Fruit fly (Drosophila melanogaster): ENCODE measurements around the gene Eig71Ee.
A peak's percentile ranks its signal among the peaks of the same experiment; 100 is the strongest.

Eig71Ee gene

DNA sequence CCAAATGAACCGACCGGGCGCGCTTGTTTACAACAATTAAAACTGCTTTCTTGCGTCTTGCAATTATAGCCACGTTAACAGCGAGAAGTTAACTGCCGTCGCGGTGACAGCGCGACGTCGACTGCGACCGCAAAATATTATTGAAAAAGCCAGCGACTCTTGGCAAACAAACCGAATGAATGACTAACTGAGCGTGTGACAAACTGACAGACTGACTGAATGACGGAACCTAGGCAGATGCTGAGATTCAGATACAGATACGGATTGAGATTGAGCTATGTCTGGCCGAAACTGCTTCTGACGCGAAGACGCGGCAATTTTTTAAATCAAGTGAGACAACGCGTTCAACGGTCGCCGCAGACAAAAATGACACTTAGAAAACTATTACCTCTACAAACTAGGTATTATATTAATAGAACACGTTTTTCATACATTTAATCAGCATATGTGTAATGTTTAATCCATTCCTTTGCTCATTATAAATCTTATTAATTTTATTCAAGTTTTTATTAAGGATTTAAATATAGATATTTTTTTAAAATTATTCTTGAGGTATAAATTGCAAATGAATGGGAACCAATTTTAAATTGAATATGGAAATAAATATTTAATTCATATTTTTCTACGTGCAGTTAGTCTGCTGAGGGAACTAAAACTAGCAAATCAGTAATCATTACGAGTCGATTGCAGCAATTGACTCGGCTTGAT is 21.3 kb downstream of the Eig71Ee start (continued):
- TF ChIP-seq CG7357 (GFP tag; IDR thresholded peaks at IDR 0.05) (no peak), CG8924 (tag; optimal IDR thresholded peaks at IDR 0.05) (peak; percentile 11), ftz-f1 (GFP tag; optimal IDR thresholded peaks at IDR 0.05) (no peak), CoRest (tag; optimal IDR thresholded peaks at IDR 0.05) (peak; percentile 2), grau (tag; optimal IDR thresholded peaks at IDR 0.05) (peak; percentile 34), CrebB (tag; optimal IDR thresholded peaks at IDR 0.05) (no peak), sens-2 (GFP tag; IDR thresholded peaks at IDR 0.05) (0 out of 2 replicates have a peak, but pooled peaks have one; percentile 21)

DNA sequence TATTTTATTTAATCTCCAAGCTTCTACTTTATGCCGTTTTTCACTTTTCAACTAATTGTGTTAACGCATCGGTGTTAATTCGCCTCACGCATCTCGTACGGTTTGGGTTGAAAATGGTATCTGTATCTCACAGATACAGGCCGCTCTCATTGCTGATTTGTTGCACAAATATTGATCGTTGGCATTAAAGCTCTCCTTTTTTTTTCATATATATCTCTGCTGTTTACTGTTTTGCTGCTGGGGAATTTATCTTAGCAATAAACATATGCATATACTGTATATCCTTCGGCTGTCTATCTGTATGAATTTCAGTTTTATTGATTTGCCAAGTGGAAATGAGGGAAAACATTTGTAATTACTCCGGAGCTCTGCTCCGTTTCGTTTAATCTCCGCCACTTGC is 23.2 kb downstream of the Eig71Ee start:
- TF ChIP-seq phol (tag; optimal IDR thresholded peaks at IDR 0.05) (no peak), CG6854 (GFP tag; optimal IDR thresholded peaks at IDR 0.05) (peak; percentile 2), otp (GFP tag; IDR thresholded peaks at IDR 0.05) (0 out of 3 replicates have a peak, but pooled peaks have one; percentile 13), Rfx (GFP tag; IDR thresholded peaks at IDR 0.05) (no peak), CG34376 (GFP tag; optimal IDR thresholded peaks at IDR 0.05) (peak; percentile 6), CG12071 (GFP tag; optimal IDR thresholded peaks at IDR 0.05) (peak; percentile 0), CG30431 (GFP tag; optimal IDR thresholded peaks at IDR 0.05) (no peak), CG3065 (GFP tag; optimal IDR thresholded peaks at IDR 0.05) (no peak), sob (GFP tag; IDR thresholded peaks at IDR 0.05) (no peak), ac (GFP tag; optimal IDR thresholded peaks at IDR 0.05) (no peak), scrt (GFP tag; optimal IDR thresholded peaks at IDR 0.05) (no peak), CG12744 (GFP tag; optimal IDR thresholded peaks at IDR 0.05) (no peak), CG9797 (GFP tag; optimal IDR thresholded peaks at IDR 0.05) (no peak), Deaf1 (tag; optimal IDR thresholded peaks at IDR 0.05) (no peak), CG5180 (GFP tag; optimal IDR thresholded peaks at IDR 0.05) (peak; percentile 10), caup (GFP tag; optimal IDR thresholded peaks at IDR 0.05; ENCODE audit: severe bottlenecking) (peak; percentile 48), lab (GFP tag; optimal IDR thresholded peaks at IDR 0.05) (peak; percentile 30), Dp (GFP tag; optimal IDR thresholded peaks at IDR 0.05) (no peak), CG15514 (GFP tag; optimal IDR thresholded peaks at IDR 0.05) (peak; percentile 4), CrebB (tag; optimal IDR thresholded peaks at IDR 0.05) (peak; percentile 18), BtbVII (GFP tag; optimal IDR thresholded peaks at IDR 0.05) (peak; percentile 21), CG11695 (GFP tag; IDR thresholded peaks at IDR 0.05) (no peak), CG12236 (GFP tag; optimal IDR thresholded peaks at IDR 0.05) (no peak), Side (GFP tag; optimal IDR thresholded peaks at IDR 0.05) (no peak), CG9932 (GFP tag; IDR thresholded peaks at IDR 0.05) (no peak), CG18599 (GFP tag; optimal IDR thresholded peaks at IDR 0.05) (no peak), YL-1 (GFP tag; optimal IDR thresholded peaks at IDR 0.05) (no peak), Xbp1 (GFP tag; optimal IDR thresholded peaks at IDR 0.05) (no peak), CG8924 (tag; optimal IDR thresholded peaks at IDR 0.05) (no peak), Med (GFP tag) (peak; percentile 71), NC2β (GFP tag; optimal IDR thresholded peaks at IDR 0.05) (no peak), ATbp (GFP tag; optimal IDR thresholded peaks at IDR 0.05) (peak; percentile 12), CG7987 (GFP tag; optimal IDR thresholded peaks at IDR 0.05) (peak; percentile 25), pho (GFP tag; optimal IDR thresholded peaks at IDR 0.05) (no peak), CG2678 (tag; optimal IDR thresholded peaks at IDR 0.05) (peak; percentile 52), CG10543 (GFP tag; optimal IDR thresholded peaks at IDR 0.05) (peak; percentile 57), tna (GFP tag; IDR thresholded peaks at IDR 0.05; ENCODE audit: partially characterized antibody) (no peak), HLHmδ (GFP tag; optimal IDR thresholded peaks at IDR 0.05) (no peak), B-H2 (GFP tag; optimal IDR thresholded peaks at IDR 0.05) (peak; percentile 8), CG16815 (GFP tag; optimal IDR thresholded peaks at IDR 0.05) (no peak), NfI (GFP tag; optimal IDR thresholded peaks at IDR 0.05) (no peak), wek (GFP tag; optimal IDR thresholded peaks at IDR 0.05) (peak; percentile 24)
